Worm (Caenorhabditis elegans) whole organism, midembryonic: Measurements from ENCODE around the gene C06A1.3.
A peak's percentile ranks its signal among the peaks of the same experiment; 100 is the strongest.

Experiments used
- flt-1 ChIP-seq: fragments of 200-800 bp; sonication (Bioruptor generic); IDR thresholded peaks from 2 replicates; pipeline ENCODE4 v1.3.6; 2022; ENCODE audit warnings: missing genetic modification characterization, missing compliant biosample characterization
- klf-2 ChIP-seq: fragments of 200-800 bp; sonication (Bioruptor generic); conservative IDR thresholded peaks from 2 replicates; pipeline ENCODE4 v1.3.6; 2022; ENCODE audit warnings: missing genetic modification reagents, missing genetic modification characterization, missing compliant biosample characterization
- med-1 ChIP-seq: sonication (generic microtip); optimal IDR thresholded peaks from 2 replicates; lab custom pipeline; 2017; ENCODE audit warnings: missing genetic modification characterization, mild to moderate bottlenecking, missing compliant biosample characterization, antibody characterized with exemption, missing genetic modification reagents; ENCODE audit not compliant: insufficient read depth
- tab-1 ChIP-seq: fragments of 200-800 bp; sonication (Bioruptor generic); IDR thresholded peaks from 2 replicates; pipeline ENCODE4 v1.3.6; 2022; ENCODE audit warnings: missing genetic modification characterization, missing compliant biosample characterization
- ztf-23 ChIP-seq: fragments of 200-800 bp; sonication (Bioruptor generic); IDR thresholded peaks from 2 replicates; pipeline ENCODE4 v1.3.6; 2022; ENCODE audit warnings: missing genetic modification reagents, missing genetic modification characterization, missing compliant biosample characterization
- ztf-29 ChIP-seq: fragments of 200-800 bp; sonication (Bioruptor generic); IDR thresholded peaks from 2 replicates; pipeline ENCODE4 v1.3.6; 2022; ENCODE audit warnings: missing genetic modification reagents, missing genetic modification characterization, missing compliant biosample characterization

ce11 chrII:10527649-10528134, 44.4 kb upstream of the C06A1.3 start, which contains the start of gene mab-10:
- no peak for TF ChIP-seq tab-1
- TF ChIP-seq flt-1 (GFP tag; lab: Robert Waterston, UW): no peak
- no peak for TF ChIP-seq ztf-29 (GFP tag; lab: Robert Waterston, UW)
- no peak for TF ChIP-seq med-1 (GFP tag; lab: Kevin White, UChicago)
- TF ChIP-seq klf-2 (GFP tag; lab: Robert Waterston, UW): no peak
- TF ChIP-seq ztf-23: 0 out of 2 replicates have a peak, but pooled peaks have one; percentile 48
